Worm (Caenorhabditis elegans) whole organism, L3 larva: ENCODE data around the gene elo-4.

Source experiments
- fkh-10 ChIP-seq: sonication (generic microtip); optimal IDR thresholded peaks from 2 replicates; lab custom pipeline; 2017; ENCODE audit warnings: missing biosample characterization, missing genetic modification reagents, missing genetic modification characterization
- mdl-1 ChIP-seq: fragments of 150-350 bp; optimal IDR thresholded peaks from 2 replicates; lab custom pipeline; 2014; ENCODE audit warnings: missing biosample characterization, missing genetic modification characterization

DNA sequence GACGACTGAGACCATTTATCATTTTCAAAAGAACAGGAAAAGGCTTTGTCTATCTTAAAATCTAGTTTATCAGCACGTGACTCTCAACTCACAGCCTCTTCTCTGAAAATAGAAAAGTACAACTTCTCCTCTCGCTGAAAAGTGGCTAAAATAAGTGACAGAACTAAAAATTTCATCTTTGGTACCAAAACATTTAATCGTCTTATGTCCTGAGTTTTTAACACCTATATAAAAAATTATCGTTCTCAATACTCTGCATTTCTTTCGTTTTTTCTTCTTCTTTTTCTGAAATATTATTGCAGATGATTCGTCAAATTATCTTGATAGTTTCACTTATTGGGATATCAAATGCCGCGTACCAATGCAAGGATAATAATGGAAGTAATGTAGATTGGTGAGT is 32.9 kb upstream of the elo-4 start, which contains the start of gene crn-6:
- TF ChIP-seq mdl-1 (tag; lab: Kevin White, UChicago) (no peak), fkh-10 (GFP tag; lab: Kevin White, UChicago) (no peak)
